Worm (Caenorhabditis elegans): ENCODE results near the gene F09G2.8.

DNA sequence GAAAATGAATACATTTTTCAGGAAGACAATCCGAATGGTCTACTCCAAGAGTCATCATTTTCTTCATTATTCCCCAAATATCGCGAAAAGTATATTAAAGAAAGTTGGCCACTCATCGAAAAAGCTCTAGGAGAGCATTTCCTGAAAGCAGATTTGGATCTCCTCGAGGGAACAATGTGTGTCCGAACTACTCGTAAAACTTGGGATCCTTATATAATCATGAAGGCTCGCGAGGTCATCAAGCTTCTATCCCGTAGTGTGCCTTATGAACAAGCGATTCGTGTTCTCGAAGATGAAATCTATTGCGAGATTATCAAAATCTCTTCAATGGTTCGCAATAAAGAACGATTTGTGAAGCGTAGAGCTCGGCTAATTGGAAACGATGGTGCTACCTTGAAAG is 38.1 kb upstream of the F09G2.8 start:
- TF ChIP-seq elt-3 (tag; optimal IDR thresholded peaks at IDR 0.05), result no peak
- no peak for TF ChIP-seq mep-1 (tag; optimal IDR thresholded peaks at IDR 0.05)
- no peak for TF ChIP-seq F16B12.6 (tag; optimal IDR thresholded peaks at IDR 0.05)
- no peak for TF ChIP-seq nhr-11 (tag; optimal IDR thresholded peaks at IDR 0.05)
- TF ChIP-seq lsy-2 (tag; optimal IDR thresholded peaks at IDR 0.05), result no peak

Data from whole organism, L1 larva.